Fruit fly (Drosophila melanogaster): ENCODE results near the gene CG7879.

DNA sequence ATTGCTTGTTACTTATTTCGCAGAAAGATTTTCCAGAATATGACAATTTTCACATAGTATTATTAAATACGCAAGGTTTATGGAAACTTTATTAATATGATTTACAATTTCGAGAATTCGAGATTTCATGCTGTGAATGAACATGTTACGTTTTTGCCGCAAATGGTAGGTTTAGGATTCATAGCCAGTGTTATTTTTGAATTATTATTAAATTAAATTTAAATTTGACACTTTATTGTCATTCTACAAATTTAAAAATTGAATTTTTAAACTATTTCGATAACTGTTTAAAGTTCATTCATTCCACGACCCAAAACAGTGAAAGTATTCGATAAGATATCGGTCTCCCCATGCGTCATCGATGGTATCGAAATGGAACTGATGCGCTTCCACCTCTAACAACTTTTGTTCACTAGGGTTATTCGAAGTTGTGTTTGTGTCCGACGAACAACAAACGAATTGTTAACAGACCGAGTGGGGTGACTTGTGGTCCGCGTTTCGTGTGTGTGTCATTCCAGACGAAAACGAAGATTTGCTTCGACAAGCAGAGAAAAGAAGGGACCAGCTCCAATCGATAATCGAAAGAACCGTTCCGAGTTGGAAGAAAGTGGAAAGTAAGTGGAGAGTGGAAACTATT is 22.6 kb downstream of the CG7879 start, which contains the start of the genes CG32313 and Pcyt1:
- TF ChIP-seq fru (GFP tag; optimal IDR thresholded peaks at IDR 0.05): no peak
- no peak for TF ChIP-seq CG9705 (GFP tag; optimal IDR thresholded peaks at IDR 0.05)
- no peak for TF ChIP-seq Rel (GFP tag; optimal IDR thresholded peaks at IDR 0.05)
- TF ChIP-seq Rel (tag; optimal IDR thresholded peaks at IDR 0.05): no peak
- TF ChIP-seq Myc (optimal IDR thresholded peaks at IDR 0.05): no peak
- no peak for TF ChIP-seq lola (GFP tag; optimal IDR thresholded peaks at IDR 0.05)
- TF ChIP-seq br (GFP tag; optimal IDR thresholded peaks at IDR 0.05): peak; percentile 33
- TF ChIP-seq h (GFP tag; optimal IDR thresholded peaks at IDR 0.05): no peak
- TF ChIP-seq GATAd (GFP tag; optimal IDR thresholded peaks at IDR 0.05): no peak
- TF ChIP-seq Hr78 (GFP tag; optimal IDR thresholded peaks at IDR 0.05): no peak
- TF ChIP-seq brk (GFP tag; optimal IDR thresholded peaks at IDR 0.05): no peak

Measured in whole organism, wandering third instar larva.